Fruit fly (Drosophila melanogaster): Measurements from ENCODE around the gene CG14570.

CG14570 gene

dm6 chr3L:21715974-21716373 is 14.3 kb downstream of the CG14570 start:
- TF ChIP-seq CG2129 (GFP tag; IDR thresholded peaks at IDR 0.05; ENCODE audit: partially characterized antibody) (no peak), CG8290 (GFP tag; optimal IDR thresholded peaks at IDR 0.05) (no peak), CG8290 (tag; optimal IDR thresholded peaks at IDR 0.05) (no peak), B-H2 (GFP tag; optimal IDR thresholded peaks at IDR 0.05) (no peak), CG18599 (GFP tag; optimal IDR thresholded peaks at IDR 0.05) (no peak), sens (GFP tag) (peak; percentile 40), CG1647 (GFP tag; optimal IDR thresholded peaks at IDR 0.05) (no peak), CG7963 (GFP tag; IDR thresholded peaks at IDR 0.05; ENCODE audit: partially characterized antibody) (no peak), CG34224 (GFP tag; IDR thresholded peaks at IDR 0.05; ENCODE audit: partially characterized antibody) (no peak), Bgb (GFP tag; IDR thresholded peaks at IDR 0.05; ENCODE audit: partially characterized antibody) (no peak)

- TF ChIP-seq CTCF (GFP tag; optimal IDR thresholded peaks at IDR 0.05) = no peak
- peak; percentile 79 for TF ChIP-seq nom (GFP tag; optimal IDR thresholded peaks at IDR 0.05)
- TF ChIP-seq bsh (GFP tag; optimal IDR thresholded peaks at IDR 0.05) = peak in 1 of 2 experiments; percentile 85
- peak in 1 of 3 experiments; percentile 4 for TF ChIP-seq lola (GFP tag; optimal IDR thresholded peaks at IDR 0.05)
- peak; percentile 31 for TF ChIP-seq corto (GFP tag; optimal IDR thresholded peaks at IDR 0.05)
- peak; percentile 64 for TF ChIP-seq lbe (GFP tag; optimal IDR thresholded peaks at IDR 0.05)
- TF ChIP-seq sens (GFP tag) = peak; percentile 57
- no peak for TF ChIP-seq wdn (GFP tag; IDR thresholded peaks at IDR 0.05)
- no peak for TF ChIP-seq CG10147 (GFP tag; optimal IDR thresholded peaks at IDR 0.05)
These were observed 20.3 kb downstream of the CG14570 start for dm6 chr3L:21709785-21710591.

DNA sequence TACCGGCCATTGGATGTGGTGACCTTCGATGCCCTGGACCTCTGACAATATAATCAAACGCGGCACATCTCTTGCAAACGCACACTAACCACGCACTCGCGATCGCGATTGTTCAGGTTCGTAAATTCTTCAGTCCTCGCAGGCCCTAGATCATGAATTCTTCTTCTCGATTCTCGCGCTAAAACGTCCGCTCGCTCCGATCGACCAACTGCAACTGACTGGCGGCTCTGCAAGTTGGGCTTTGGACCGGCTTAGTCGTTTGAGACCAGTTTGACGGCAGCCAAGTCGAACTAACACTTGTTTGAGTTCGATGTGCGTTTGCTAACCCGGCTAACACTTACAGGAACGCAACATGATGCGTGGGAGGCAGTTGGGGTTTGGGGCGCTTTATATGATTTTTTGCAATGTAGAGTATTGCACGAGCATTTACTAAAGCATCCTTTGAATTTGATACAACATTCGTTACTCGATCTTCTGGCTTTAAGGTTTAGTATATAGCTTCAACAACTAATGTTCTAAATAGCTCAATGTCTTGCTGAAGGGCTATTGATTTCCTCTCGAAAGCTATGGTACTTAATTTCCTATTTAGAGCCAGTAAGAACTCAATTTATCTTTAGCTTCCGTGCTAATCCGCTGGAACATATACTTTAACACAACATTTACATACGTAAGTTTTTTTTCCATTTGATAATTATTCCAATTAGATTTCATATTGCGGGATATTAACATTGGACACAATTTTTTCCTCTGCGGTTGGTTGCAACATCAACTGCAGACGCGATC is 23.9 kb downstream of the CG14570 start, which contains the start of gene CG32447:
TSS of gene CG32447 (minus strand) at position 222 of the 783 bp plus-strand sequence.
- TF ChIP-seq Med (GFP tag) (no peak), CG9437 (GFP tag; optimal IDR thresholded peaks at IDR 0.05) (no peak), amos (GFP tag; IDR thresholded peaks at IDR 0.05; ENCODE audit: partially characterized antibody) (0 out of 2 replicates have a peak, but pooled peaks have one; percentile 14), chinmo (GFP tag; IDR thresholded peaks at IDR 0.05; ENCODE audit: partially characterized antibody) (0 out of 4 replicates have a peak, but pooled peaks have one; percentile 55), Neu2 (GFP tag; optimal IDR thresholded peaks at IDR 0.05; ENCODE audit: borderline replicate concordance) (no peak), Ets65A (GFP tag) (peak; percentile 23), CG14667 (GFP tag; IDR thresholded peaks at IDR 0.05) (no peak), sens (GFP tag) (no peak), ci (GFP tag; IDR thresholded peaks at IDR 0.05) (no peak), crol (GFP tag; IDR thresholded peaks at IDR 0.05) (no peak), ewg (GFP tag; optimal IDR thresholded peaks at IDR 0.05) (no peak), ap (GFP tag; IDR thresholded peaks at IDR 0.05) (no peak), CG1024 (GFP tag; IDR thresholded peaks at IDR 0.05) (0 out of 2 replicates have a peak, but pooled peaks have one; percentile 26), CG10321 (GFP tag; IDR thresholded peaks at IDR 0.05) (no peak), CG33213 (GFP tag; optimal IDR thresholded peaks at IDR 0.05) (no peak), emc (GFP tag; optimal IDR thresholded peaks at IDR 0.05) (no peak), CG4820 (GFP tag; optimal IDR thresholded peaks at IDR 0.05) (peak; percentile 16), zfh1 (GFP tag; IDR thresholded peaks at IDR 0.05) (0 out of 3 replicates have a peak, but pooled peaks have one; percentile 17), Tbp (GFP tag; optimal IDR thresholded peaks at IDR 0.05) (peak; percentile 29), Camta (GFP tag; optimal IDR thresholded peaks at IDR 0.05) (no peak), jing (GFP tag; optimal IDR thresholded peaks at IDR 0.05) (no peak), Nf-YB (GFP tag; optimal IDR thresholded peaks at IDR 0.05) (no peak), Jarid2 (GFP tag; optimal IDR thresholded peaks at IDR 0.05) (peak; percentile 82), CG15011 (GFP tag; optimal IDR thresholded peaks at IDR 0.05) (no peak), CG42726 (GFP tag; IDR thresholded peaks at IDR 0.05; ENCODE audit: partially characterized antibody) (0 out of 2 replicates have a peak, but pooled peaks have one; percentile 13), Opbp (GFP tag; IDR thresholded peaks at IDR 0.05; ENCODE audit: partially characterized antibody) (peak; percentile 44; the same call in 1 of the 3 replicates), CoRest (tag; optimal IDR thresholded peaks at IDR 0.05) (no peak)
